Fruit fly (Drosophila melanogaster): ENCODE results near the gene Clic.

Gene Clic

dm6 chrX:13820310-13821038 lies 1.6 kb downstream of the Clic start (continued):
- TF ChIP-seq Hr3 (GFP tag; optimal IDR thresholded peaks at IDR 0.05) (peak; percentile 18), gcm2 (GFP tag; optimal IDR thresholded peaks at IDR 0.05) (no peak), CG6254 (GFP tag; optimal IDR thresholded peaks at IDR 0.05) (peak; percentile 19), ase (GFP tag; IDR thresholded peaks at IDR 0.05) (no peak), dm (GFP tag; optimal IDR thresholded peaks at IDR 0.05) (no peak), nerfin-2 (GFP tag; IDR thresholded peaks at IDR 0.05; ENCODE audit: partially characterized antibody) (no peak), CG43689 (GFP tag; IDR thresholded peaks at IDR 0.05) (no peak), lov (optimal IDR thresholded peaks at IDR 0.05) (no peak), lov (GFP tag; IDR thresholded peaks at IDR 0.05) (no peak), dmrt99B (tag; optimal IDR thresholded peaks at IDR 0.05) (peak; percentile 27), CG2202 (tag; optimal IDR thresholded peaks at IDR 0.05) (peak; percentile 4), Rfx (GFP tag; IDR thresholded peaks at IDR 0.05) (peak; percentile 7; the same call in 1 of the 2 replicates), Mes4 (GFP tag; optimal IDR thresholded peaks at IDR 0.05) (peak; percentile 10), Hr51 (GFP tag; optimal IDR thresholded peaks at IDR 0.05) (peak in 1 of 2 experiments; percentile 13), sr (GFP tag; IDR thresholded peaks at IDR 0.05) (0 out of 3 replicates have a peak, but pooled peaks have one; percentile 33), Max (GFP tag; optimal IDR thresholded peaks at IDR 0.05) (no peak), chm (GFP tag; IDR thresholded peaks at IDR 0.05) (0 out of 2 replicates have a peak, but pooled peaks have one; percentile 29), CG2712 (tag; optimal IDR thresholded peaks at IDR 0.05) (peak; percentile 22), CG14441 (GFP tag; IDR thresholded peaks at IDR 0.05) (no peak), ara (GFP tag; IDR thresholded peaks at IDR 0.05) (peak; percentile 6; the same call in 1 of the 2 replicates), pho (GFP tag; optimal IDR thresholded peaks at IDR 0.05) (no peak), CG11723 (GFP tag; optimal IDR thresholded peaks at IDR 0.05) (no peak), dmrt11E (tag; optimal IDR thresholded peaks at IDR 0.05) (peak; percentile 9), CG8478 (optimal IDR thresholded peaks at IDR 0.05) (no peak), CG10267 (tag; optimal IDR thresholded peaks at IDR 0.05) (peak; percentile 20), Sox100B (GFP tag; optimal IDR thresholded peaks at IDR 0.05) (peak; percentile 15), aop (GFP tag; IDR thresholded peaks at IDR 0.05) (no peak), nmo (GFP tag; optimal IDR thresholded peaks at IDR 0.05) (peak; percentile 40), row (GFP tag; IDR thresholded peaks at IDR 0.05) (0 out of 3 replicates have a peak, but pooled peaks have one; percentile 17), CHES-1-like (GFP tag; optimal IDR thresholded peaks at IDR 0.05) (peak; percentile 10), Ets65A (GFP tag) (peak; percentile 77), CG12659 (GFP tag; optimal IDR thresholded peaks at IDR 0.05) (peak; percentile 16), CG10979 (tag; optimal IDR thresholded peaks at IDR 0.05) (peak; percentile 11), CG2129 (GFP tag; IDR thresholded peaks at IDR 0.05; ENCODE audit: partially characterized antibody) (no peak), grau (tag; optimal IDR thresholded peaks at IDR 0.05) (peak; percentile 14), mam (GFP tag; optimal IDR thresholded peaks at IDR 0.05) (peak; percentile 18), otp (GFP tag; IDR thresholded peaks at IDR 0.05) (peak; percentile 33; the same call in 1 of the 3 replicates), NC2β (GFP tag; optimal IDR thresholded peaks at IDR 0.05) (no peak), CG9437 (GFP tag; optimal IDR thresholded peaks at IDR 0.05) (peak; percentile 27), CG10366 (GFP tag; IDR thresholded peaks at IDR 0.05) (no peak), CG1233 (GFP tag; optimal IDR thresholded peaks at IDR 0.05) (peak; percentile 37), Awh (GFP tag; IDR thresholded peaks at IDR 0.05) (0 out of 2 replicates have a peak, but pooled peaks have one; percentile 48), CG17361 (GFP tag; IDR thresholded peaks at IDR 0.05) (peak; percentile 62; the same call in 2 of the 3 replicates), dysf (GFP tag; IDR thresholded peaks at IDR 0.05) (0 out of 3 replicates have a peak, but pooled peaks have one; percentile 25), sim (GFP tag; IDR thresholded peaks at IDR 0.05) (no peak), Atf3 (GFP tag; optimal IDR thresholded peaks at IDR 0.05) (no peak), sisA (GFP tag; IDR thresholded peaks at IDR 0.05) (no peak), shn (GFP tag; optimal IDR thresholded peaks at IDR 0.05) (no peak), CG11504 (tag; optimal IDR thresholded peaks at IDR 0.05) (peak; percentile 32), ci (GFP tag; IDR thresholded peaks at IDR 0.05) (peak; percentile 67; the same call in 2 of the 3 replicates)
